Worm (Caenorhabditis elegans) whole organism, late embryonic: ENCODE measurements around the gene F19B10.3.

Experiments
- C08G9.2 ChIP-seq: sonication (generic microtip); optimal IDR thresholded peaks from 2 replicates; lab custom pipeline; 2016; ENCODE audit warnings: mild to moderate bottlenecking, missing genetic modification characterization, moderate library complexity, missing compliant biosample characterization
- C38D4.7 ChIP-seq: fragments of 200-800 bp; sonication (Bioruptor generic); optimal IDR thresholded peaks from 2 replicates; lab custom pipeline; 2018; ENCODE audit warnings: mild to moderate bottlenecking, missing genetic modification characterization, moderate library complexity, missing compliant biosample characterization
- K02D7.2 ChIP-seq: sonication (generic microtip); optimal IDR thresholded peaks from 2 replicates; lab custom pipeline; 2017; ENCODE audit warnings: mild to moderate bottlenecking, missing genetic modification characterization, missing compliant biosample characterization
- K09A11.1 ChIP-seq: sonication (generic microtip); optimal IDR thresholded peaks from 2 replicates; lab custom pipeline; 2017; ENCODE audit warnings: antibody characterized with exemption, mild to moderate bottlenecking, missing genetic modification characterization, missing compliant biosample characterization; ENCODE audit not compliant: insufficient read depth
- ahr-1 ChIP-seq: sonication (generic microtip); optimal IDR thresholded peaks from 2 replicates; lab custom pipeline; 2016; ENCODE audit warnings: missing genetic modification characterization, missing compliant biosample characterization
- ceh-18 ChIP-seq: sonication (generic microtip); optimal IDR thresholded peaks from 2 replicates; lab custom pipeline; 2016; ENCODE audit warnings: missing genetic modification characterization, missing compliant biosample characterization
- ceh-2 ChIP-seq: sonication (generic microtip); optimal IDR thresholded peaks from 2 replicates; lab custom pipeline; 2016; ENCODE audit warnings: missing genotype, missing genetic modification characterization, missing compliant biosample characterization
- ceh-24 ChIP-seq: sonication (generic microtip); optimal IDR thresholded peaks from 2 replicates; lab custom pipeline; 2016; ENCODE audit warnings: mild to moderate bottlenecking, missing genetic modification characterization, missing compliant biosample characterization
- ceh-31 ChIP-seq: sonication (generic microtip); optimal IDR thresholded peaks from 2 replicates; lab custom pipeline; 2016; ENCODE audit warnings: missing genetic modification characterization, missing compliant biosample characterization
- ceh-34 ChIP-seq: sonication (generic microtip); optimal IDR thresholded peaks from 2 replicates; lab custom pipeline; 2016; ENCODE audit warnings: mild to moderate bottlenecking, missing genetic modification characterization, missing compliant biosample characterization
- ceh-6 ChIP-seq: fragments of 200-800 bp; sonication (Bioruptor generic); optimal IDR thresholded peaks from 2 replicates; lab custom pipeline; 2018; ENCODE audit warnings: mild to moderate bottlenecking, missing genetic modification characterization, missing compliant biosample characterization
- dmd-4 ChIP-seq: sonication (generic microtip); optimal IDR thresholded peaks from 2 replicates; lab custom pipeline; 2016; ENCODE audit warnings: borderline replicate concordance, missing genetic modification characterization, missing compliant biosample characterization
- dve-1 ChIP-seq: sonication (generic microtip); optimal IDR thresholded peaks from 2 replicates; lab custom pipeline; 2017; ENCODE audit warnings: antibody characterized with exemption, mild to moderate bottlenecking, missing genetic modification characterization, missing compliant biosample characterization
- elt-2 ChIP-seq: sonication (generic microtip); optimal IDR thresholded peaks from 2 replicates; lab custom pipeline; 2016; ENCODE audit warnings: missing genetic modification reagents, missing genetic modification characterization, missing compliant biosample characterization
- elt-4 ChIP-seq: sonication (generic microtip); optimal IDR thresholded peaks from 2 replicates; lab custom pipeline; 2016; ENCODE audit warnings: missing genetic modification characterization, missing compliant biosample characterization
- fkh-10 ChIP-seq: fragments of 150-350 bp; optimal IDR thresholded peaks from 2 replicates; lab custom pipeline; 2014; ENCODE audit warnings: missing biosample characterization, missing genetic modification reagents, missing genetic modification characterization
- gmeb-2 ChIP-seq: sonication (generic microtip); optimal IDR thresholded peaks from 2 replicates; lab custom pipeline; 2016; ENCODE audit warnings: missing genetic modification characterization, inconsistent platforms, missing compliant biosample characterization
- hlh-13 ChIP-seq: fragments of 200-800 bp; sonication (Bioruptor generic); optimal IDR thresholded peaks from 2 replicates; lab custom pipeline; 2018; ENCODE audit warnings: mild to moderate bottlenecking, missing genetic modification characterization, missing compliant biosample characterization
- hlh-15 ChIP-seq: sonication (generic microtip); optimal IDR thresholded peaks from 2 replicates; lab custom pipeline; 2016; ENCODE audit warnings: missing genetic modification characterization, missing compliant biosample characterization
- hlh-30 ChIP-seq: sonication (generic microtip); optimal IDR thresholded peaks from 2 replicates; lab custom pipeline; 2017; ENCODE audit warnings: antibody characterized with exemption, missing genetic modification characterization, missing compliant biosample characterization; ENCODE audit not compliant: insufficient read depth
- hlh-6 ChIP-seq: sonication (generic microtip); optimal IDR thresholded peaks from 2 replicates; lab custom pipeline; 2016; ENCODE audit warnings: missing genotype, missing genetic modification characterization, missing compliant biosample characterization
- mec-3 ChIP-seq: sonication (generic microtip); optimal IDR thresholded peaks from 2 replicates; lab custom pipeline; 2016; ENCODE audit warnings: borderline replicate concordance, missing genetic modification characterization, missing compliant biosample characterization
- nfya-1 ChIP-seq: sonication (generic microtip); optimal IDR thresholded peaks from 2 replicates; lab custom pipeline; 2017; ENCODE audit warnings: missing genetic modification characterization, mild to moderate bottlenecking, missing compliant biosample characterization, antibody characterized with exemption, moderate library complexity
- nhr-232 ChIP-seq: sonication (generic microtip); optimal IDR thresholded peaks from 2 replicates; lab custom pipeline; 2016; ENCODE audit warnings: missing genetic modification characterization, missing compliant biosample characterization
- pag-3 ChIP-seq: sonication (generic microtip); optimal IDR thresholded peaks from 2 replicates; lab custom pipeline; 2016; ENCODE audit warnings: missing compliant biosample characterization, missing genetic modification characterization, borderline replicate concordance
- sdc-2 ChIP-seq: sonication (generic microtip); optimal IDR thresholded peaks from 2 replicates; lab custom pipeline; 2016; ENCODE audit warnings: missing genotype, missing genetic modification characterization, missing compliant biosample characterization
- syd-9 ChIP-seq: sonication (generic microtip); optimal IDR thresholded peaks from 2 replicates; lab custom pipeline; 2016; ENCODE audit warnings: mild to moderate bottlenecking, missing genetic modification characterization, moderate library complexity, missing compliant biosample characterization
- tbx-2 ChIP-seq: sonication (generic microtip); optimal IDR thresholded peaks from 2 replicates; lab custom pipeline; 2016; ENCODE audit warnings: missing genetic modification characterization, missing compliant biosample characterization
- tbx-7 ChIP-seq: sonication (generic microtip); optimal IDR thresholded peaks from 2 replicates; lab custom pipeline; 2016; ENCODE audit warnings: missing genotype, missing genetic modification characterization, missing compliant biosample characterization
- unc-42 ChIP-seq: sonication (generic microtip); optimal IDR thresholded peaks from 2 replicates; lab custom pipeline; 2016; ENCODE audit warnings: missing genotype, missing genetic modification characterization, missing compliant biosample characterization
- unc-55 ChIP-seq: sonication (generic microtip); optimal IDR thresholded peaks from 2 replicates; lab custom pipeline; 2017; ENCODE audit warnings: missing biosample characterization, missing genetic modification reagents, missing genetic modification characterization

Gene F19B10.3

DNA sequence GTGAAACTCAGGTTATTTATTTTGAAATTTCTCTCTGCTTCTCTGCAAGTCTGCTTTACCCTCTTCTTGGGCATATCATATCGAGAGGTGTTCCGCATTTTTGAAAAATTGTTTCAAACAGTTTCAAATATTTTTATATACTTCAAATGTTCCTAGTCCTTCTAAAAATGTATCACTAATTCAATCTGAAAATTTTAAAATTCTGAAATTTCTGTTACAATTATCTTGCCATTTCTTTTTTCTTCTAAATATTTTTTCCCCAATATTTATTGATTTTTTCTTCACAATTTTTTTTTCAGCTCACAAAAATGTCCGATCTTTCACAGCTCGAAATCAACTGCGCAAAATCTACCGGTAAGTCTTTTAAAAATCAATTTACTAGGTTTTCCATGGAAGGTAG, 4.8 kb upstream of the F19B10.3 start, which contains the start of gene F19B10.4:
Gene F19B10.4, plus strand, starts transcription at position 301 of the 400 bp plus-strand sequence.
- no peak for TF ChIP-seq K09A11.1 (tag; lab: Kevin White, UChicago)
- no peak for TF ChIP-seq K02D7.2 (tag; lab: Kevin White, UChicago)
- no peak for TF ChIP-seq ceh-34 (tag; lab: Kevin White, UChicago)
- TF ChIP-seq, all 69 proteins: peak for 0

DNA sequence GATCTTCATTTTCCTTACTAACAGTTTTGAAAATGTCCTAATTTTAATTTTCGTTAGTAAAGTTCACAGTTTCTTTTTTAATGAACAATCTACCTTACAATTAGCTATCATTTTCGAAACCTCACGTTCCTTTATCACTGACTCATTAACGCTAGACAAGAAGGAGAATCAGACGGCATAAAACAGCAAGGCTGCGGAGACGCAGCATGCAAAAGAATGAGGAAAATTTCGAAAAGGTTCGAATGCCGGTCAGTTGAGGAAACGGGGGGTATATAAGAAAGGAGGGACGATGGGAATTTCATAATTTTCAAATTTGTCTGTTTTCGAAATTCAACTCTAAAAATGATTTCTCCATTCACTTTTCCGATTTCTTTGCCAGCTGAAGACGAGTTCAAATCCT, 2.6 kb upstream of the F19B10.3 start, which contains the start of gene F19B10.13:
Gene F19B10.13, plus strand, starts transcription at position 343 of the 400 bp plus-strand sequence.
- TF ChIP-seq elt-2 (tag; lab: Kevin White, UChicago) (peak; percentile 12), ahr-1 (no peak)

DNA sequence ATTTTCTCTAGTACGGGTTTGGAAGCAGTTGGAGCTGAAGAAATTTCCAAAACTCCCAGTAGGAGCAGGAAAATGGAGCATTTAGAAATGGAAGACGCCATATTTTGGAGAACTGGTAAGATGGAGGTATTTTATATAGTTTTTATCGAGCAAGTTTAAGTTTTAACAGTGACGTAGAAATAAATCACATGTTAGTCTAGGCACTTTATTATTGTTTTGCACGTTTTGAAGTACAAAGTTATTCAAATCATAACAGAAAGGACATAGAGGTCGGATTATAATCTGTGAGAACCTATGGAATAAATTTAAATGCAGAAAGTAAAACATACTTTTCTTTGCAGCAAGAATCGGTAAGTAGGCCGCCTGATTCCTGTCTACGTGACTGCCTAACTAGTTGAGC, 774 bp upstream of the F19B10.3 start, which contains the start of gene F19B10.6:
Gene F19B10.6, minus strand, starts transcription at position 101 of the 400 bp plus-strand sequence.
- no peak for TF ChIP-seq pag-3 (tag; lab: Kevin White, UChicago)
- TF ChIP-seq unc-42 = no peak
- TF ChIP-seq hlh-15 (tag; lab: Kevin White, UChicago) = no peak
- no peak for TF ChIP-seq ceh-2 (tag; lab: Kevin White, UChicago)
- no peak for TF ChIP-seq unc-55 (GFP tag; lab: Kevin White, UChicago)
- TF ChIP-seq ceh-18 = no peak
- TF ChIP-seq K02D7.2 (tag; lab: Kevin White, UChicago) = no peak
- TF ChIP-seq ceh-6 (GFP tag; lab: Kevin White, UChicago) = no peak
- TF ChIP-seq elt-2 (tag; lab: Kevin White, UChicago) = no peak
- TF ChIP-seq C38D4.7 (GFP tag; lab: Kevin White, UChicago) = no peak
- no peak for TF ChIP-seq ceh-31 (tag; lab: Kevin White, UChicago)
- TF ChIP-seq hlh-6 (tag; lab: Kevin White, UChicago) = no peak
- TF ChIP-seq ahr-1 = no peak
- no peak for TF ChIP-seq nfya-1 (tag; lab: Kevin White, UChicago)
- no peak for TF ChIP-seq elt-4 (tag; lab: Kevin White, UChicago)
- TF ChIP-seq tbx-7 = no peak
- TF ChIP-seq mec-3 (tag; lab: Kevin White, UChicago) = no peak
- TF ChIP-seq hlh-13 (GFP tag; lab: Kevin White, UChicago) = no peak

DNA sequence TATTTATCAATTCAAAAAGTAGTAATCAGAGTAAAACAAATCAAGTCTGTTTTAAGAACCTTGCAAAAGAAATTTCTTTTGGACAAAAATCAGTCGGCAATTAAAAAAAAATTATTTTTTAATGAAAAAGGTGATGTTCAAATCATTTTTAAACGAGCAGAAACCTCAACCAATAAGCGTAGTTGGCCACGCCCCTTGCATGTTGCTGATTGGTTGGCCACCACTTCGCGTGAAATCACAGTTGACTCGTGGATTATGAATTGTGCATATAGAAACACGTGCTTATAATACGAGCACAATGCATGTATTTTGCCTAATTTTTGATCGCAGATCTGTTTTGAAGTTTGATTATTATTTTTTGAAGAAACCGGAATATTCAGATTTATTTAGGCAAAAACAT, 611 bp downstream of the F19B10.3 start:
- peak; percentile 64 for TF ChIP-seq nfya-1 (tag; lab: Kevin White, UChicago)
- TF ChIP-seq hlh-13 (GFP tag; lab: Kevin White, UChicago) = no peak
- TF ChIP-seq, all 69 proteins: peak for 1

DNA sequence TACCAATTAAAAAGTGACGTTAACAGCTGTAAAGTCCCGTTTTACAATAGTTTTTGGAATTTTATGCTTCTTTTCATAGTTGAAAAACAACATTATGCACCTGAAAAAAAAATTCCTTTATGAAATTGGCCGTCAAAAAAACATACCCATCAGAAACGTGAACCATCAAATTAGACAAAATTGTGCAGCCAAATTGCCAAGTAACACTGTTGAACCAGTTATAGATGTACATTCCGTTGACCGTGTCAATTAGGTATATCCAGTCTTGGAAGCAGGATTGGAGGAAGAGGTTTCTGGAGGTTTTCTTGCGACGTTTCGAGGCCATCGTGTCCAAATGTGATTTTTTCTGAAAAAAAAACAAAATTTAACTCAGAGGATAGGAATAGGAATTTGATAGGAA, 4.7 kb downstream of the F19B10.3 start, which contains the start of gene srx-97:
Gene srx-97, minus strand, starts transcription at position 101 of the 400 bp plus-strand sequence.
- TF ChIP-seq gmeb-2 (tag; lab: Kevin White, UChicago) (no peak), nhr-232 (tag; lab: Kevin White, UChicago) (no peak), dve-1 (no peak), hlh-13 (GFP tag; lab: Kevin White, UChicago) (no peak)

DNA sequence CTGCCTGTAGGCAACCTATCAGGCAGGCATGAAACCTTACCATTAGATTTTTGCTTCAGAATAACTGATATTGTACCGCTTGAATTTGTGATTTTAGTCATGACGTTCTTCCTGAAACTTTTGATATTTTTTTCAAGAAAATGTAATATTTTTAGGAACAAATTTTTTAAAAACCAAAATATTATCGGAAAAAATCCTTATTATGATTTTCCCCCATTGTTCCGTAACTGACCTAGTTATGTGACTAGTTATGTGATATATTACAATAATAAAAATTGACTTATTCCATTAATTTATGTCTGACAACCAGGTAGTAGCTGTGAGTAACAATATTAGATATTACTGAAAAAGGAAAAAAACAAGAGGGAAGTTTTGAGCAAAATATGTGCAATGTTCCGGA, 6.4 kb downstream of the F19B10.3 start, which contains the start of gene srx-98:
Gene srx-98, minus strand, starts transcription at position 101 of the 400 bp plus-strand sequence.
- TF ChIP-seq C08G9.2 (tag; lab: Kevin White, UChicago) (no peak), sdc-2 (tag; lab: Kevin White, UChicago) (no peak), dve-1 (no peak), K09A11.1 (tag; lab: Kevin White, UChicago) (no peak), pag-3 (tag; lab: Kevin White, UChicago) (no peak), C38D4.7 (GFP tag; lab: Kevin White, UChicago) (no peak), syd-9 (tag; lab: Kevin White, UChicago) (no peak), fkh-10 (GFP tag; lab: Kevin White, UChicago) (no peak), ceh-6 (GFP tag; lab: Kevin White, UChicago) (no peak), dmd-4 (tag; lab: Kevin White, UChicago) (no peak), tbx-2 (tag; lab: Kevin White, UChicago) (no peak), hlh-30 (tag; lab: Kevin White, UChicago) (no peak), ceh-24 (tag; lab: Kevin White, UChicago) (no peak)
